Worm (Caenorhabditis elegans) whole organism, L4 larva: Measurements from ENCODE around the gene rnf-113.

Experiments
- D1046.2 ChIP-seq: fragments of 200-800 bp; sonication (Bioruptor generic); IDR thresholded peaks from 2 replicates; pipeline ENCODE4 v1.3.6; 2022; ENCODE audit warnings: missing genetic modification characterization, missing compliant biosample characterization
- F10B5.3 ChIP-seq: sonication (generic microtip); optimal IDR thresholded peaks from 2 replicates; lab custom pipeline; 2016; ENCODE audit warnings: mild to moderate bottlenecking, missing genetic modification characterization, missing compliant biosample characterization
- R02D3.7 ChIP-seq: fragments of 150-350 bp; sonication (generic microtip); optimal IDR thresholded peaks from 3 replicates; lab custom pipeline; 2014; ENCODE audit warnings: missing biosample characterization, missing genetic modification characterization
- T20F7.1 ChIP-seq: fragments of 200-800 bp; sonication (Bioruptor generic); optimal IDR thresholded peaks from 2 replicates; lab custom pipeline; 2018; ENCODE audit warnings: mild to moderate bottlenecking, missing genetic modification characterization, missing compliant biosample characterization
- T26A8.4 ChIP-seq: fragments of 200-800 bp; sonication (Bioruptor generic); IDR thresholded peaks from 2 replicates; pipeline ENCODE4 v1.3.6; 2022; ENCODE audit warnings: missing genetic modification characterization, missing compliant biosample characterization
- Y105C5A.15 ChIP-seq: fragments of 200-800 bp; sonication (Bioruptor generic); IDR thresholded peaks from 2 replicates; pipeline ENCODE4 v1.3.6; 2022; ENCODE audit warnings: missing genetic modification characterization, missing compliant biosample characterization
- Y75B8A.6 ChIP-seq: fragments of 200-800 bp; sonication (Bioruptor generic); IDR thresholded peaks from 2 replicates; pipeline ENCODE4 v1.3.6; 2022; ENCODE audit warnings: missing genetic modification reagents, missing genetic modification characterization, missing compliant biosample characterization
- ZK337.2 ChIP-seq: fragments of 200-800 bp; sonication (Bioruptor generic); IDR thresholded peaks from 2 replicates; pipeline ENCODE4 v1.3.6; 2022; ENCODE audit warnings: missing genetic modification reagents, missing genetic modification characterization, missing compliant biosample characterization
- aha-1 ChIP-seq: fragments of 150-350 bp; peaks from one replicate; lab custom pipeline; 2014; ENCODE audit warnings: missing biosample characterization, missing genetic modification characterization
- ama-1 ChIP-seq: fragments of 150-350 bp; optimal IDR thresholded peaks from 2 replicates; lab custom pipeline; 2014; ENCODE audit warnings: inconsistent platforms, mixed read lengths
- ceh-44 ChIP-seq: fragments of 200-800 bp; sonication (Bioruptor generic); IDR thresholded peaks from 2 replicates; pipeline ENCODE4 v1.3.6; 2022; ENCODE audit warnings: missing genetic modification reagents, missing genetic modification characterization, missing compliant biosample characterization
- ceh-62 ChIP-seq: sonication (generic microtip); optimal IDR thresholded peaks from 2 replicates; lab custom pipeline; 2017; ENCODE audit warnings: missing biosample characterization, missing genetic modification characterization
- ctbp-1 ChIP-seq: fragments of 200-800 bp; sonication (Bioruptor generic); IDR thresholded peaks from 2 replicates; pipeline ENCODE4 v1.3.6; 2022; ENCODE audit warnings: missing genetic modification reagents, missing genetic modification characterization, missing compliant biosample characterization
- daf-12 ChIP-seq: fragments of 150-350 bp; optimal IDR thresholded peaks from 2 replicates; lab custom pipeline; 2014; ENCODE audit warnings: missing biosample characterization, missing genetic modification reagents, missing genetic modification characterization
- daf-16 ChIP-seq, 3 experiments: sonication (generic microtip); optimal IDR thresholded peaks; 2 replicates each; lab custom pipeline; 2016 to 2017; ENCODE audit warnings: missing genetic modification characterization in 3 of 3, missing genetic modification reagents in 3 of 3, mild to moderate bottlenecking in 2 of 3, missing compliant biosample characterization in 2 of 3, missing biosample characterization in 1 of 3, moderate library complexity in 1 of 3
- daf-8 ChIP-seq: fragments of 200-800 bp; sonication (Bioruptor generic); IDR thresholded peaks from 2 replicates; pipeline ENCODE4 v1.3.6; 2022; ENCODE audit warnings: missing genetic modification characterization, missing compliant biosample characterization
- dmd-6 ChIP-seq: fragments of 200-800 bp; sonication (Bioruptor generic); IDR thresholded peaks from 2 replicates; pipeline ENCODE4 v1.3.6; 2022; ENCODE audit warnings: missing genetic modification reagents, missing genetic modification characterization, missing compliant biosample characterization
- dmd-9 ChIP-seq: fragments of 200-800 bp; sonication (Bioruptor generic); IDR thresholded peaks from 2 replicates; pipeline ENCODE4 v1.3.6; 2022; ENCODE audit warnings: missing genetic modification reagents, missing genetic modification characterization, missing compliant biosample characterization
- duxl-1 ChIP-seq: sonication (generic microtip); optimal IDR thresholded peaks from 2 replicates; lab custom pipeline; 2016; ENCODE audit warnings: mild to moderate bottlenecking, missing genetic modification characterization, moderate library complexity, missing compliant biosample characterization; ENCODE audit not compliant: poor library complexity
- dve-1 ChIP-seq: sonication (generic microtip); optimal IDR thresholded peaks from 2 replicates; lab custom pipeline; 2017; ENCODE audit warnings: antibody characterized with exemption, mild to moderate bottlenecking, missing genetic modification characterization, missing compliant biosample characterization; ENCODE audit not compliant: insufficient read depth
- egl-43 ChIP-seq: fragments of 200-800 bp; sonication (Bioruptor generic); IDR thresholded peaks from 2 replicates; pipeline ENCODE4 v1.3.6; 2022; ENCODE audit warnings: missing genetic modification reagents, missing genetic modification characterization, missing compliant biosample characterization
- hif-1 ChIP-seq, 2 experiments: sonication (generic microtip); optimal IDR thresholded peaks; 2 replicates each; lab custom pipeline; 2016 to 2017; ENCODE audit warnings: missing compliant biosample characterization in 2 of 2, missing genetic modification characterization in 2 of 2, missing genetic modification reagents in 2 of 2, missing genotype in 2 of 2, mild to moderate bottlenecking in 1 of 2
- jun-1 ChIP-seq: fragments of 150-350 bp; optimal IDR thresholded peaks from 2 replicates; lab custom pipeline; 2014; ENCODE audit warnings: missing biosample characterization, missing genetic modification reagents, missing genetic modification characterization
- lin-38 ChIP-seq: fragments of 200-800 bp; sonication (Bioruptor generic); IDR thresholded peaks from 2 replicates; pipeline ENCODE4 v1.3.6; 2022; ENCODE audit warnings: missing genetic modification reagents, missing genetic modification characterization, missing compliant biosample characterization
- lin-39 ChIP-seq: fragments of 150-350 bp; optimal IDR thresholded peaks from 2 replicates; lab custom pipeline; 2014; ENCODE audit warnings: missing biosample characterization, missing genetic modification reagents, missing genetic modification characterization
- lir-3 ChIP-seq: sonication (generic microtip); optimal IDR thresholded peaks from 2 replicates; lab custom pipeline; 2016; ENCODE audit warnings: mild to moderate bottlenecking, missing genetic modification characterization, missing compliant biosample characterization
- lsy-2 ChIP-seq, 2 experiments: fragments of 150-350 bp in 1 of 2; sonication (generic microtip) in 1 of 2; optimal IDR thresholded peaks; 2 replicates each; lab custom pipeline; 2014 to 2017; ENCODE audit warnings: missing biosample characterization in 2 of 2, missing genetic modification characterization in 2 of 2
- mdl-1 ChIP-seq, 2 experiments: fragments of 150-350 bp in 1 of 2; sonication (generic microtip) in 1 of 2; optimal IDR thresholded peaks; 2 replicates each; lab custom pipeline; 2014 to 2017; ENCODE audit warnings: missing biosample characterization in 2 of 2, missing genetic modification characterization in 2 of 2
- mdt-29 ChIP-seq: fragments of 200-800 bp; sonication (Bioruptor generic); IDR thresholded peaks from 2 replicates; pipeline ENCODE4 v1.3.6; 2022; ENCODE audit warnings: missing genetic modification reagents, missing genetic modification characterization, missing compliant biosample characterization
- mep-1 ChIP-seq: fragments of 150-350 bp; sonication (generic microtip); optimal IDR thresholded peaks from 3 replicates; lab custom pipeline; 2014; ENCODE audit warnings: missing biosample characterization, missing genetic modification characterization
- nhr-11 ChIP-seq: fragments of 150-350 bp; optimal IDR thresholded peaks from 2 replicates; lab custom pipeline; 2014; ENCODE audit warnings: missing biosample characterization, missing genetic modification characterization
- nhr-237 ChIP-seq: sonication (generic microtip); optimal IDR thresholded peaks from 2 replicates; lab custom pipeline; 2017; ENCODE audit warnings: missing biosample characterization, missing genetic modification characterization
- nhr-28 ChIP-seq: fragments of 150-350 bp; optimal IDR thresholded peaks from 2 replicates; lab custom pipeline; 2014; ENCODE audit warnings: missing biosample characterization, missing genetic modification characterization
- nhr-41 ChIP-seq: fragments of 200-800 bp; sonication (Bioruptor generic); IDR thresholded peaks from 2 replicates; pipeline ENCODE4 v1.3.6; 2022; ENCODE audit warnings: missing genetic modification reagents, missing genetic modification characterization, missing compliant biosample characterization
- nhr-76 ChIP-seq: fragments of 150-350 bp; optimal IDR thresholded peaks from 2 replicates; lab custom pipeline; 2014; ENCODE audit warnings: missing biosample characterization, missing genetic modification characterization
- pha-4 ChIP-seq, 2 experiments: fragments of 150-350 bp in 1 of 2; fragments of 200-800 bp in 1 of 2; sonication (Bioruptor generic) in 1 of 2; IDR thresholded peaks in 1 of 2; optimal IDR thresholded peaks in 1 of 2; 2 replicates each; pipeline versions ENCODE4 v1.3.6 to Lab custom; 2014 to 2022; ENCODE audit warnings: missing genetic modification characterization in 2 of 2, missing genetic modification reagents in 2 of 2, missing biosample characterization in 1 of 2, missing compliant biosample characterization in 1 of 2
- pqm-1 ChIP-seq: sonication (generic microtip); optimal IDR thresholded peaks from 2 replicates; lab custom pipeline; 2017; ENCODE audit warnings: missing biosample characterization, missing genetic modification characterization
- saeg-2 ChIP-seq: fragments of 200-800 bp; sonication (Bioruptor generic); IDR thresholded peaks from 2 replicates; pipeline ENCODE4 v1.3.6; 2022; ENCODE audit warnings: missing genetic modification reagents, missing genetic modification characterization, missing compliant biosample characterization
- sdz-12 ChIP-seq: fragments of 200-800 bp; sonication (Bioruptor generic); optimal IDR thresholded peaks from 2 replicates; lab custom pipeline; 2018; ENCODE audit warnings: mild to moderate bottlenecking, missing genetic modification characterization, missing compliant biosample characterization
- unc-39 ChIP-seq: sonication (generic microtip); optimal IDR thresholded peaks from 2 replicates; lab custom pipeline; 2017; ENCODE audit warnings: missing biosample characterization, missing genetic modification characterization
- zfp-3 ChIP-seq: fragments of 200-800 bp; sonication (Bioruptor generic); conservative IDR thresholded peaks from 2 replicates; pipeline ENCODE4 v1.3.6; 2022; ENCODE audit warnings: missing genetic modification reagents, missing genetic modification characterization, missing compliant biosample characterization
- zip-11 ChIP-seq: fragments of 200-800 bp; sonication (Bioruptor generic); IDR thresholded peaks from 2 replicates; pipeline ENCODE4 v1.3.6; 2022; ENCODE audit warnings: missing genetic modification characterization, missing compliant biosample characterization

The rnf-113 gene

ce11 chrIII:10717479-10717878 is 40.0 kb downstream of the rnf-113 start (continued):
- TF ChIP-seq lin-38 (GFP tag; lab: Robert Waterston, UW) (peak; percentile 31), dmd-9 (GFP tag; lab: Robert Waterston, UW) (0 out of 2 replicates have a peak, but pooled peaks have one; percentile 48), mdt-29 (GFP tag; lab: Robert Waterston, UW) (0 out of 2 replicates have a peak, but pooled peaks have one; percentile 17), sdz-12 (no peak), daf-12 (tag; lab: Kevin White, UChicago) (no peak), ceh-44 (GFP tag; lab: Robert Waterston, UW) (no peak), lir-3 (tag; lab: Kevin White, UChicago) (no peak), hif-1 (tag; optimal IDR thresholded peaks at IDR 0.05; lab: Kevin White, UChicago) (peak; percentile 58 to 99), daf-16 (GFP tag; optimal IDR thresholded peaks at IDR 0.05; lab: Kevin White, UChicago) (peak in 1 of 2 experiments; percentile 30), daf-16 (tag; optimal IDR thresholded peaks at IDR 0.05; lab: Kevin White, UChicago) (peak; percentile 41), ama-1 (lab: Kevin White, UChicago) (peak; percentile 72)

ce11 chrIII:10716091-10716490 is 41.3 kb downstream of the rnf-113 start, which contains the start of gene W09D10.4:
Gene W09D10.4 (minus strand): TSS chrIII:10716191.
- TF ChIP-seq ZK337.2 (GFP tag; lab: Robert Waterston, UW) (no peak), dmd-6 (GFP tag; lab: Robert Waterston, UW) (no peak), ama-1 (lab: Kevin White, UChicago) (no peak), daf-16 (GFP tag; optimal IDR thresholded peaks at IDR 0.05; lab: Kevin White, UChicago) (peak in 1 of 2 experiments; percentile 19), daf-16 (tag; optimal IDR thresholded peaks at IDR 0.05; lab: Kevin White, UChicago) (no peak), pha-4 (GFP tag; IDR thresholded peaks at IDR 0.05; lab: Robert Waterston, UW) (no peak), pha-4 (tag; optimal IDR thresholded peaks at IDR 0.05; lab: Kevin White, UChicago) (no peak), jun-1 (no peak), mdl-1 (tag; optimal IDR thresholded peaks at IDR 0.05; lab: Kevin White, UChicago) (no peak), aha-1 (tag; lab: Kevin White, UChicago) (no peak), nhr-11 (tag; lab: Kevin White, UChicago) (peak; percentile 3), T20F7.1 (peak; percentile 5), lir-3 (tag; lab: Kevin White, UChicago) (no peak), mdt-29 (GFP tag; lab: Robert Waterston, UW) (no peak), F10B5.3 (tag; lab: Kevin White, UChicago) (no peak), R02D3.7 (no peak), hif-1 (tag; optimal IDR thresholded peaks at IDR 0.05; lab: Kevin White, UChicago) (no peak), daf-8 (GFP tag; lab: Robert Waterston, UW) (no peak), lin-39 (tag; lab: Kevin White, UChicago) (no peak)
- TF ChIP-seq, all 104 proteins: peak for 3

ce11 chrIII:10714541-10714940 is 42.9 kb downstream of the rnf-113 start:
- TF ChIP-seq nhr-28 (tag; lab: Kevin White, UChicago): no peak
- TF ChIP-seq lsy-2 (tag; optimal IDR thresholded peaks at IDR 0.05; lab: Kevin White, UChicago): peak in 1 of 2 experiments; percentile 10
- TF ChIP-seq ctbp-1 (GFP tag; lab: Robert Waterston, UW): 0 out of 2 replicates have a peak, but pooled peaks have one; percentile 16
- peak; percentile 29; the same call in 1 of the 2 replicates for TF ChIP-seq T26A8.4 (GFP tag; lab: Robert Waterston, UW)
- TF ChIP-seq dmd-6 (GFP tag; lab: Robert Waterston, UW): 0 out of 2 replicates have a peak, but pooled peaks have one; percentile 15
- no peak for TF ChIP-seq nhr-41 (GFP tag; lab: Robert Waterston, UW)
- no peak for TF ChIP-seq zip-11
- peak; percentile 68 for TF ChIP-seq sdz-12
- TF ChIP-seq egl-43 (GFP tag; lab: Robert Waterston, UW): peak; percentile 44; the same call in 1 of the 2 replicates
- TF ChIP-seq Y105C5A.15 (GFP tag; lab: Robert Waterston, UW): no peak
- 0 out of 2 replicates have a peak, but pooled peaks have one; percentile 6 for TF ChIP-seq dmd-9 (GFP tag; lab: Robert Waterston, UW)

ce11 chrIII:10711192-10711673 is 46.2 kb downstream of the rnf-113 start, which contains the start of gene W09D10.5:
Gene W09D10.5 (minus strand): TSS chrIII:10711536.
- TF ChIP-seq Y75B8A.6 (GFP tag; lab: Robert Waterston, UW): no peak
- TF ChIP-seq zip-11: peak; percentile 29; the same call in 1 of the 2 replicates
- no peak for TF ChIP-seq duxl-1
- no peak for TF ChIP-seq ceh-62 (tag; lab: Kevin White, UChicago)
- 0 out of 2 replicates have a peak, but pooled peaks have one; percentile 39 for TF ChIP-seq ctbp-1 (GFP tag; lab: Robert Waterston, UW)
- TF ChIP-seq zfp-3 (GFP tag; lab: Robert Waterston, UW): no peak
- TF ChIP-seq unc-39 (tag; lab: Kevin White, UChicago): no peak
- TF ChIP-seq nhr-76: no peak
- TF ChIP-seq nhr-28 (tag; lab: Kevin White, UChicago): peak; percentile 76
- TF ChIP-seq mep-1 (tag; lab: Kevin White, UChicago): no peak
- no peak for TF ChIP-seq D1046.2
- TF ChIP-seq dve-1 (tag; lab: Kevin White, UChicago): peak; percentile 67
- peak; percentile 66 for TF ChIP-seq pqm-1 (tag; lab: Kevin White, UChicago)
- TF ChIP-seq nhr-237: no peak
- no peak for TF ChIP-seq saeg-2 (GFP tag; lab: Robert Waterston, UW)
- peak; percentile 51; the same call in 1 of the 2 replicates for TF ChIP-seq dmd-6 (GFP tag; lab: Robert Waterston, UW)
- peak; percentile 44 for TF ChIP-seq lin-38 (GFP tag; lab: Robert Waterston, UW)
